Worm (Caenorhabditis elegans) whole organism, L4 larva: Measurements from ENCODE around the gene bath-29.

Source experiments
- Y105C5A.15 ChIP-seq: fragments of 200-800 bp; sonication (Bioruptor generic); IDR thresholded peaks from 2 replicates; pipeline ENCODE4 v1.3.6; 2022; ENCODE audit warnings: missing genetic modification characterization, missing compliant biosample characterization
- daf-8 ChIP-seq: fragments of 200-800 bp; sonication (Bioruptor generic); IDR thresholded peaks from 2 replicates; pipeline ENCODE4 v1.3.6; 2022; ENCODE audit warnings: missing genetic modification characterization, missing compliant biosample characterization
- fos-1 ChIP-seq: fragments of 150-350 bp; optimal IDR thresholded peaks from 2 replicates; lab custom pipeline; 2014; ENCODE audit warnings: missing biosample characterization, missing genetic modification characterization
- lin-13 ChIP-seq: fragments of 150-350 bp; optimal IDR thresholded peaks from 2 replicates; lab custom pipeline; 2014; ENCODE audit warnings: missing biosample characterization, missing genetic modification reagents, missing genetic modification characterization
- nhr-76 ChIP-seq: fragments of 150-350 bp; optimal IDR thresholded peaks from 2 replicates; lab custom pipeline; 2014; ENCODE audit warnings: missing biosample characterization, missing genetic modification characterization
- unc-62 ChIP-seq, 3 experiments: fragments of 150-350 bp in 1 of 3; sonication (generic microtip); optimal IDR thresholded peaks in 2 of 3; peaks in 1 of 3; 1 replicate in 1 of 3; 2 replicates in 2 of 3; lab custom pipeline; 2014 to 2017; ENCODE audit warnings: missing biosample characterization in 3 of 3, missing genetic modification characterization in 3 of 3, missing genetic modification reagents in 3 of 3, missing genotype in 1 of 3

ce11 chrII:3371010-3371409 lies 22.6 kb downstream of the bath-29 start, which contains the start of gene bath-23:
- TF ChIP-seq Y105C5A.15 (GFP tag; lab: Robert Waterston, UW) (no peak), lin-13 (GFP tag; lab: Kevin White, UChicago) (no peak), unc-62 (GFP tag; optimal IDR thresholded peaks at IDR 0.05 in 1 of 2; lab: Kevin White, UChicago) (no peak), unc-62 (tag; optimal IDR thresholded peaks at IDR 0.05; lab: Kevin White, UChicago) (no peak), nhr-76 (tag; lab: Kevin White, UChicago) (no peak), daf-8 (GFP tag; lab: Robert Waterston, UW) (no peak), fos-1 (tag; lab: Kevin White, UChicago) (no peak)
